3 fruit fly cellular contexts compared by ENCODE assay signal in genomic region chr3R:21606221-21607099, dm6.
TF ChIP-seq lines count a peak whose summit lies in the region.

No protein-coding gene starts in this region.

TF ChIP-seq in whole organism, embryonic, 481 proteins besides CTCF, POLR2A, EP300 and RAD21 (continued from another document and continues in another):
- TF ChIP-seq CG8290 (GFP tag; optimal IDR thresholded peaks at IDR 0.05; lab: Kevin White, UChicago): no peak
- peak in 1 of 2 experiments; percentile 6 for TF ChIP-seq CG8290 (tag; optimal IDR thresholded peaks at IDR 0.05; lab: Kevin White, UChicago)
- no peak for TF ChIP-seq usp (GFP tag; optimal IDR thresholded peaks at IDR 0.05; lab: Kevin White, UChicago)
- TF ChIP-seq CG2116 (GFP tag; optimal IDR thresholded peaks at IDR 0.05; lab: Kevin White, UChicago): no peak
- TF ChIP-seq CG10654 (GFP tag; optimal IDR thresholded peaks at IDR 0.05; lab: Kevin White, UChicago): no peak
- TF ChIP-seq CG4820 (GFP tag; optimal IDR thresholded peaks at IDR 0.05; lab: Kevin White, UChicago): peak; percentile 64
- no peak for TF ChIP-seq Ssrp (tag; optimal IDR thresholded peaks at IDR 0.05; lab: Kevin White, UChicago)
- TF ChIP-seq HLH4C (GFP tag; IDR thresholded peaks at IDR 0.05; lab: Robert Waterston, UW; ENCODE audit: partially characterized antibody): no peak
- TF ChIP-seq ttk (GFP tag; IDR thresholded peaks at IDR 0.05; lab: Robert Waterston, UW): no peak
- TF ChIP-seq tap (tag; optimal IDR thresholded peaks at IDR 0.05; lab: Kevin White, UChicago): no peak
- no peak for TF ChIP-seq CG5180 (GFP tag; optimal IDR thresholded peaks at IDR 0.05; lab: Kevin White, UChicago)
- TF ChIP-seq Lpt (GFP tag; optimal IDR thresholded peaks at IDR 0.05; lab: Kevin White, UChicago): no peak
- no peak for TF ChIP-seq CG13123 (GFP tag; optimal IDR thresholded peaks at IDR 0.05; lab: Kevin White, UChicago)
- peak; percentile 41 for TF ChIP-seq zen (tag; optimal IDR thresholded peaks at IDR 0.05; lab: Kevin White, UChicago)
- peak; percentile 75 for TF ChIP-seq twi (tag; optimal IDR thresholded peaks at IDR 0.05; lab: Kevin White, UChicago)
- no peak for TF ChIP-seq nmo (GFP tag; optimal IDR thresholded peaks at IDR 0.05; lab: Kevin White, UChicago)
- TF ChIP-seq crc (GFP tag; optimal IDR thresholded peaks at IDR 0.05; lab: Kevin White, UChicago): no peak
- no peak for TF ChIP-seq dimm (GFP tag; IDR thresholded peaks at IDR 0.05; lab: Robert Waterston, UW)
- peak; percentile 97 for TF ChIP-seq CG15479 (GFP tag; optimal IDR thresholded peaks at IDR 0.05; lab: Kevin White, UChicago)
- no peak for TF ChIP-seq CG17802 (tag; optimal IDR thresholded peaks at IDR 0.05; lab: Kevin White, UChicago)
- peak; percentile 7 for TF ChIP-seq CG11504 (tag; optimal IDR thresholded peaks at IDR 0.05; lab: Kevin White, UChicago)
- TF ChIP-seq CkIIα-i1 (GFP tag; IDR thresholded peaks at IDR 0.05; lab: Robert Waterston, UW): no peak
- TF ChIP-seq Ets65A (GFP tag; lab: Kevin White, UChicago): peak; percentile 49
- no peak for TF ChIP-seq Drgx (GFP tag; IDR thresholded peaks at IDR 0.05; lab: Robert Waterston, UW)
- TF ChIP-seq nom (GFP tag; optimal IDR thresholded peaks at IDR 0.05; lab: Kevin White, UChicago): peak; percentile 68
- peak; percentile 89 for TF ChIP-seq ewg (GFP tag; optimal IDR thresholded peaks at IDR 0.05; lab: Kevin White, UChicago)
- no peak for TF ChIP-seq ash1 (GFP tag; optimal IDR thresholded peaks at IDR 0.05; lab: Kevin White, UChicago)
- TF ChIP-seq mld (GFP tag; IDR thresholded peaks at IDR 0.05; lab: Robert Waterston, UW; ENCODE audit: partially characterized antibody): no peak
- no peak for TF ChIP-seq CG1233 (GFP tag; optimal IDR thresholded peaks at IDR 0.05; lab: Kevin White, UChicago)
- TF ChIP-seq CG31441 (GFP tag; IDR thresholded peaks at IDR 0.05; lab: Robert Waterston, UW): no peak
- peak; percentile 27 for TF ChIP-seq dm (GFP tag; optimal IDR thresholded peaks at IDR 0.05; lab: Kevin White, UChicago)
- peak; percentile 26 for TF ChIP-seq CG8924 (tag; optimal IDR thresholded peaks at IDR 0.05; lab: Kevin White, UChicago)
- TF ChIP-seq CG1024 (GFP tag; IDR thresholded peaks at IDR 0.05; lab: Robert Waterston, UW): no peak
- TF ChIP-seq CG8388 (GFP tag; optimal IDR thresholded peaks at IDR 0.05; lab: Kevin White, UChicago): peak; percentile 99
- no peak for TF ChIP-seq CG17612 (GFP tag; IDR thresholded peaks at IDR 0.05; lab: Robert Waterston, UW)
- TF ChIP-seq row (GFP tag; IDR thresholded peaks at IDR 0.05; lab: Robert Waterston, UW): no peak
- no peak for TF ChIP-seq Camta (GFP tag; optimal IDR thresholded peaks at IDR 0.05; lab: Kevin White, UChicago)
- TF ChIP-seq CG1832 (GFP tag; optimal IDR thresholded peaks at IDR 0.05; lab: Kevin White, UChicago): peak; percentile 91
- TF ChIP-seq CG9727 (GFP tag; optimal IDR thresholded peaks at IDR 0.05; lab: Kevin White, UChicago): no peak
- no peak for TF ChIP-seq inv (GFP tag; IDR thresholded peaks at IDR 0.05; lab: Robert Waterston, UW; ENCODE audit: partially characterized antibody)
- no peak for TF ChIP-seq gsb (GFP tag; IDR thresholded peaks at IDR 0.05; lab: Robert Waterston, UW)
- TF ChIP-seq psq (GFP tag; optimal IDR thresholded peaks at IDR 0.05; lab: Kevin White, UChicago): peak; percentile 67
- TF ChIP-seq tll (GFP tag; optimal IDR thresholded peaks at IDR 0.05; lab: Kevin White, UChicago): peak in 1 of 2 experiments; percentile 54
- TF ChIP-seq az2 (GFP tag; optimal IDR thresholded peaks at IDR 0.05; lab: Kevin White, UChicago): no peak
- TF ChIP-seq pan (optimal IDR thresholded peaks at IDR 0.05; lab: Kevin White, UChicago): no peak
- no peak for TF ChIP-seq pan (GFP tag; optimal IDR thresholded peaks at IDR 0.05 in 1 of 2, IDR thresholded peaks at IDR 0.05 in 1 of 2)

TF ChIP-seq in whole organism, prepupa, 60 proteins besides CTCF, POLR2A, EP300 and RAD21 (continued from another document):
- TF ChIP-seq CG1621 (tag; optimal IDR thresholded peaks at IDR 0.05; lab: Kevin White, UChicago) (peak; percentile 61), CG7368 (GFP tag; optimal IDR thresholded peaks at IDR 0.05; lab: Kevin White, UChicago) (peak; percentile 16), Sox102F (GFP tag; optimal IDR thresholded peaks at IDR 0.05; lab: Kevin White, UChicago) (peak; percentile 14), CG31627 (GFP tag; optimal IDR thresholded peaks at IDR 0.05; lab: Kevin White, UChicago) (peak; percentile 32), net (GFP tag; optimal IDR thresholded peaks at IDR 0.05; lab: Kevin White, UChicago) (peak; percentile 39), CG6792 (GFP tag; optimal IDR thresholded peaks at IDR 0.05; lab: Kevin White, UChicago) (no peak), Eip93F (GFP tag; optimal IDR thresholded peaks at IDR 0.05; lab: Kevin White, UChicago) (peak; percentile 51), dsx (GFP tag; optimal IDR thresholded peaks at IDR 0.05; lab: Kevin White, UChicago; ENCODE audit: poor library complexity, severe bottlenecking) (peak; percentile 95), Hr38 (GFP tag; optimal IDR thresholded peaks at IDR 0.05; lab: Kevin White, UChicago) (no peak), CG6276 (GFP tag; optimal IDR thresholded peaks at IDR 0.05; lab: Kevin White, UChicago) (peak; percentile 15), Sox15 (GFP tag; optimal IDR thresholded peaks at IDR 0.05; lab: Kevin White, UChicago) (no peak), CG4318 (GFP tag; optimal IDR thresholded peaks at IDR 0.05; lab: Kevin White, UChicago) (no peak), CG10631 (GFP tag; optimal IDR thresholded peaks at IDR 0.05; lab: Kevin White, UChicago) (peak; percentile 14), CG16779 (tag; optimal IDR thresholded peaks at IDR 0.05; lab: Kevin White, UChicago) (peak; percentile 7), Eip75B (GFP tag; optimal IDR thresholded peaks at IDR 0.05; lab: Kevin White, UChicago) (no peak), svp (GFP tag; lab: Kevin White, UChicago) (peak; percentile 85), CG15336 (GFP tag; IDR thresholded peaks at IDR 0.05; lab: Robert Waterston, UW) (no peak), CG11294 (GFP tag; IDR thresholded peaks at IDR 0.05; lab: Robert Waterston, UW) (no peak), Hr39 (GFP tag; optimal IDR thresholded peaks at IDR 0.05; lab: Kevin White, UChicago) (peak; percentile 5), CG3032 (tag; optimal IDR thresholded peaks at IDR 0.05; lab: Kevin White, UChicago) (no peak), Hr4 (GFP tag; optimal IDR thresholded peaks at IDR 0.05; lab: Kevin White, UChicago) (no peak), Sox14 (GFP tag; optimal IDR thresholded peaks at IDR 0.05; lab: Kevin White, UChicago) (peak; percentile 29), ss (GFP tag; optimal IDR thresholded peaks at IDR 0.05; lab: Kevin White, UChicago) (peak; percentile 60 to 68), Blimp-1 (GFP tag; optimal IDR thresholded peaks at IDR 0.05; lab: Kevin White, UChicago) (peak; percentile 26), spab (GFP tag; optimal IDR thresholded peaks at IDR 0.05; lab: Kevin White, UChicago) (no peak), CG32006 (GFP tag; optimal IDR thresholded peaks at IDR 0.05; lab: Kevin White, UChicago) (peak; percentile 12), salr (GFP tag; optimal IDR thresholded peaks at IDR 0.05; lab: Kevin White, UChicago) (peak in 1 of 2 experiments; percentile 28), CG6854 (GFP tag; optimal IDR thresholded peaks at IDR 0.05; lab: Kevin White, UChicago) (peak; percentile 73)

TF ChIP-seq in whole organism, wandering third instar larva, 38 proteins besides CTCF, POLR2A, EP300 and RAD21 (continued from another document):
- TF ChIP-seq sage (GFP tag; optimal IDR thresholded peaks at IDR 0.05; lab: Kevin White, UChicago) (peak; percentile 30), OdsH (GFP tag; optimal IDR thresholded peaks at IDR 0.05; lab: Kevin White, UChicago) (no peak), woc (GFP tag; optimal IDR thresholded peaks at IDR 0.05; lab: Kevin White, UChicago) (peak; percentile 53)
